Worm (Caenorhabditis elegans): ENCODE data around the gene Y77E11A.23.

- TF ChIP-seq ceh-82 (tag; optimal IDR thresholded peaks at IDR 0.05) (no peak), zag-1 (tag; optimal IDR thresholded peaks at IDR 0.05) (no peak), lsy-2 (tag; optimal IDR thresholded peaks at IDR 0.05) (no peak), lin-39 (tag; optimal IDR thresholded peaks at IDR 0.05) (no peak), nhr-12 (tag; optimal IDR thresholded peaks at IDR 0.05) (no peak), F13H6.1 (tag; optimal IDR thresholded peaks at IDR 0.05) (no peak)
Measured at ce11 chrIV:1403960-1404359, 26.2 kb downstream of the Y77E11A.23 start.
